Worm (Caenorhabditis elegans) whole organism, L1 larva: ENCODE results near the gene C49G7.7.
A peak's percentile ranks its signal among the peaks of the same experiment; 100 is the strongest.

Source experiments
- C04F5.9 ChIP-seq: sonication (generic microtip); optimal IDR thresholded peaks from 2 replicates; lab custom pipeline; 2016; ENCODE audit warnings: missing genetic modification characterization, missing compliant biosample characterization
- C16A3.4 ChIP-seq: fragments of 150-350 bp; optimal IDR thresholded peaks from 2 replicates; lab custom pipeline; 2014; ENCODE audit warnings: missing biosample characterization, missing genetic modification characterization
- C34B4.2 ChIP-seq: sonication (generic microtip); optimal IDR thresholded peaks from 2 replicates; lab custom pipeline; 2017; ENCODE audit warnings: mild to moderate bottlenecking, missing genetic modification characterization, missing compliant biosample characterization
- aha-1 ChIP-seq: fragments of 150-350 bp; optimal IDR thresholded peaks from 2 replicates; lab custom pipeline; 2014; ENCODE audit warnings: missing biosample characterization, missing genetic modification characterization
- aly-2 ChIP-seq: fragments of 150-350 bp; optimal IDR thresholded peaks from 2 replicates; lab custom pipeline; 2014; ENCODE audit warnings: missing biosample characterization, missing genetic modification characterization
- ama-1 ChIP-seq: fragments of 150-350 bp; optimal IDR thresholded peaks from 2 replicates; lab custom pipeline; 2014
- ceh-63 ChIP-seq: fragments of 200-800 bp; sonication (Bioruptor generic); optimal IDR thresholded peaks from 2 replicates; lab custom pipeline; 2018; ENCODE audit warnings: mild to moderate bottlenecking, missing genetic modification characterization, missing compliant biosample characterization
- ceh-8 ChIP-seq: fragments of 200-800 bp; sonication (Bioruptor generic); optimal IDR thresholded peaks from 2 replicates; lab custom pipeline; 2018; ENCODE audit warnings: mild to moderate bottlenecking, missing genetic modification characterization, moderate library complexity, missing compliant biosample characterization
- ceh-82 ChIP-seq, 3 experiments: fragments of 150-350 bp in 1 of 3; sonication (generic microtip) in 2 of 3; optimal IDR thresholded peaks; 2 replicates each; lab custom pipeline; 2014 to 2017; ENCODE audit warnings: missing biosample characterization in 3 of 3, missing genetic modification characterization in 3 of 3
- dsc-1 ChIP-seq: sonication (generic microtip); optimal IDR thresholded peaks from 2 replicates; lab custom pipeline; 2016; ENCODE audit warnings: mild to moderate bottlenecking, missing genetic modification characterization, missing compliant biosample characterization
- efl-1 ChIP-seq, 4 experiments: fragments of 150-350 bp; optimal IDR thresholded peaks in 3 of 4; peaks in 1 of 4; 1 replicate in 1 of 4; 2 replicates in 3 of 4; lab custom pipeline; 2014; ENCODE audit warnings: missing biosample characterization in 2 of 4, missing genetic modification characterization in 2 of 4, missing genetic modification reagents in 2 of 4
- efl-3 ChIP-seq: fragments of 200-800 bp; sonication (Bioruptor generic); optimal IDR thresholded peaks from 2 replicates; lab custom pipeline; 2018; ENCODE audit warnings: mild to moderate bottlenecking, missing genetic modification characterization, missing compliant biosample characterization
- elt-2 ChIP-seq: sonication (generic microtip); optimal IDR thresholded peaks from 2 replicates; lab custom pipeline; 2016; ENCODE audit warnings: missing genetic modification characterization, mild to moderate bottlenecking, inconsistent platforms, missing compliant biosample characterization, missing genetic modification reagents
- fkh-10 ChIP-seq: sonication (generic microtip); optimal IDR thresholded peaks from 2 replicates; lab custom pipeline; 2017; ENCODE audit warnings: missing biosample characterization, missing genetic modification reagents, missing genetic modification characterization
- fkh-4 ChIP-seq: sonication (generic microtip); optimal IDR thresholded peaks from 2 replicates; lab custom pipeline; 2016; ENCODE audit warnings: missing compliant biosample characterization, missing genetic modification characterization, borderline replicate concordance
- grh-1 ChIP-seq: fragments of 200-800 bp; sonication (Bioruptor generic); IDR thresholded peaks from 2 replicates; pipeline ENCODE4 v1.3.6; 2022; ENCODE audit warnings: missing genetic modification reagents, missing genetic modification characterization, missing compliant biosample characterization
- hpl-2 ChIP-seq: fragments of 150-350 bp; optimal IDR thresholded peaks from 2 replicates; lab custom pipeline; 2014; ENCODE audit warnings: missing biosample characterization, missing genetic modification reagents, missing genetic modification characterization
- irx-1 ChIP-seq: sonication (generic microtip); optimal IDR thresholded peaks from 2 replicates; lab custom pipeline; 2016; ENCODE audit warnings: missing genetic modification characterization, missing compliant biosample characterization
- isw-1 ChIP-seq: fragments of 200-800 bp; sonication (Bioruptor generic); IDR thresholded peaks from 2 replicates; pipeline ENCODE4 v1.3.6; 2022; ENCODE audit warnings: missing genetic modification characterization, missing compliant biosample characterization
- jun-1 ChIP-seq: fragments of 150-350 bp; optimal IDR thresholded peaks from 2 replicates; lab custom pipeline; 2014; ENCODE audit warnings: missing biosample characterization, missing genetic modification reagents, missing genetic modification characterization
- lin-14 ChIP-seq: fragments of 200-800 bp; sonication (Bioruptor generic); optimal IDR thresholded peaks from 2 replicates; lab custom pipeline; 2018; ENCODE audit warnings: mild to moderate bottlenecking, missing genetic modification characterization, moderate library complexity, missing compliant biosample characterization
- lin-15B ChIP-seq: fragments of 150-350 bp; sonication (generic microtip); optimal IDR thresholded peaks from 3 replicates; lab custom pipeline; 2014; ENCODE audit warnings: missing biosample characterization, missing genetic modification characterization
- lsy-2 ChIP-seq, 2 experiments: fragments of 150-350 bp; optimal IDR thresholded peaks; 2 replicates each; lab custom pipeline; 2014; ENCODE audit warnings: missing biosample characterization in 2 of 2, missing genetic modification characterization in 2 of 2
- mab-9 ChIP-seq: fragments of 200-800 bp; sonication (Bioruptor generic); IDR thresholded peaks from 2 replicates; pipeline ENCODE4 v1.3.6; 2022; ENCODE audit warnings: missing genetic modification reagents, missing genetic modification characterization, missing compliant biosample characterization
- mef-2 ChIP-seq: fragments of 150-350 bp; optimal IDR thresholded peaks from 2 replicates; lab custom pipeline; 2014; ENCODE audit warnings: missing biosample characterization, missing genetic modification characterization
- mep-1 ChIP-seq: fragments of 150-350 bp; optimal IDR thresholded peaks from 2 replicates; lab custom pipeline; 2014; ENCODE audit warnings: missing biosample characterization, missing genetic modification characterization
- nhr-11 ChIP-seq: fragments of 150-350 bp; optimal IDR thresholded peaks from 2 replicates; lab custom pipeline; 2014; ENCODE audit warnings: missing biosample characterization, missing genetic modification characterization
- nhr-20 ChIP-seq: sonication (generic microtip); optimal IDR thresholded peaks from 2 replicates; lab custom pipeline; 2016; ENCODE audit warnings: mild to moderate bottlenecking, missing genetic modification characterization, missing compliant biosample characterization
- nhr-237 ChIP-seq: fragments of 150-350 bp; optimal IDR thresholded peaks from 2 replicates; lab custom pipeline; 2014; ENCODE audit warnings: missing biosample characterization, missing genetic modification characterization
- nhr-28 ChIP-seq: fragments of 150-350 bp; optimal IDR thresholded peaks from 2 replicates; lab custom pipeline; 2014; ENCODE audit warnings: missing biosample characterization, missing genetic modification characterization
- nhr-47 ChIP-seq: sonication (generic microtip); optimal IDR thresholded peaks from 2 replicates; lab custom pipeline; 2016; ENCODE audit warnings: mild to moderate bottlenecking, missing genetic modification characterization, moderate library complexity, missing compliant biosample characterization
- nhr-76 ChIP-seq: sonication (generic microtip); optimal IDR thresholded peaks from 2 replicates; lab custom pipeline; 2017; ENCODE audit warnings: missing biosample characterization, missing genetic modification characterization
- nhr-77 ChIP-seq: fragments of 150-350 bp; optimal IDR thresholded peaks from 2 replicates; lab custom pipeline; 2014; ENCODE audit warnings: missing biosample characterization, missing genetic modification characterization
- nhr-84 ChIP-seq: sonication (generic microtip); optimal IDR thresholded peaks from 2 replicates; lab custom pipeline; 2017; ENCODE audit warnings: missing biosample characterization, missing genetic modification characterization
- nhr-85 ChIP-seq: sonication (generic microtip); peaks from one replicate; lab custom pipeline; 2016; ENCODE audit warnings: missing genetic modification characterization, inconsistent platforms, missing compliant biosample characterization
- pax-3 ChIP-seq: fragments of 200-800 bp; sonication (Bioruptor generic); optimal IDR thresholded peaks from 2 replicates; lab custom pipeline; 2018; ENCODE audit warnings: mild to moderate bottlenecking, missing genetic modification characterization, moderate library complexity, missing compliant biosample characterization
- skn-1 ChIP-seq: fragments of 150-350 bp; optimal IDR thresholded peaks from 2 replicates; lab custom pipeline; 2014; ENCODE audit warnings: missing biosample characterization, missing genetic modification characterization
- snpc-4 ChIP-seq: fragments of 150-350 bp; optimal IDR thresholded peaks from 2 replicates; lab custom pipeline; 2014; ENCODE audit warnings: missing biosample characterization, missing genetic modification characterization
- snu-23 ChIP-seq: sonication (generic microtip); optimal IDR thresholded peaks from 2 replicates; lab custom pipeline; 2016; ENCODE audit warnings: missing genetic modification characterization, missing compliant biosample characterization
- sptf-1 ChIP-seq: fragments of 150-350 bp; optimal IDR thresholded peaks from 2 replicates; lab custom pipeline; 2014; ENCODE audit warnings: missing biosample characterization, missing genetic modification characterization
- swsn-7 ChIP-seq: sonication (generic microtip); optimal IDR thresholded peaks from 2 replicates; lab custom pipeline; 2016; ENCODE audit warnings: missing genetic modification characterization, missing compliant biosample characterization
- tbx-2 ChIP-seq: sonication (generic microtip); optimal IDR thresholded peaks from 2 replicates; lab custom pipeline; 2016; ENCODE audit warnings: missing genetic modification characterization, missing compliant biosample characterization
- tlp-1 ChIP-seq: fragments of 150-350 bp; optimal IDR thresholded peaks from 2 replicates; lab custom pipeline; 2014; ENCODE audit warnings: missing biosample characterization, missing genetic modification characterization
- unc-130 ChIP-seq: fragments of 150-350 bp; optimal IDR thresholded peaks from 2 replicates; lab custom pipeline; 2017; ENCODE audit warnings: missing biosample characterization, missing genetic modification characterization, inconsistent platforms
- unc-30 ChIP-seq: sonication (generic microtip); optimal IDR thresholded peaks from 2 replicates; lab custom pipeline; 2017; ENCODE audit warnings: missing biosample characterization, missing genetic modification characterization
- unc-62 ChIP-seq: fragments of 150-350 bp; optimal IDR thresholded peaks from 2 replicates; lab custom pipeline; 2014; ENCODE audit warnings: missing biosample characterization, missing genetic modification reagents, missing genetic modification characterization
- zag-1 ChIP-seq: fragments of 150-350 bp; optimal IDR thresholded peaks from 2 replicates; lab custom pipeline; 2014; ENCODE audit warnings: missing biosample characterization, missing genetic modification characterization
- zip-4 ChIP-seq: fragments of 200-800 bp; sonication (Bioruptor generic); optimal IDR thresholded peaks from 2 replicates; lab custom pipeline; 2018; ENCODE audit warnings: mild to moderate bottlenecking, missing genetic modification characterization, moderate library complexity, missing compliant biosample characterization
- ztf-4 ChIP-seq: fragments of 150-350 bp; optimal IDR thresholded peaks from 2 replicates; lab custom pipeline; 2014; ENCODE audit warnings: missing biosample characterization, missing genetic modification characterization

Gene C49G7.7

ce11 chrV:4041853-4042424, 7.7 kb downstream of the C49G7.7 start, which contains the start of the genes C49G7.10 and irg-2 (continued):
- TF ChIP-seq isw-1 (GFP tag; lab: Robert Waterston, UW) (0 out of 2 replicates have a peak, but pooled peaks have one; percentile 3), dsc-1 (tag; lab: Kevin White, UChicago) (no peak), nhr-76 (tag; lab: Kevin White, UChicago) (no peak), mab-9 (GFP tag; lab: Robert Waterston, UW) (no peak), grh-1 (no peak), fkh-10 (GFP tag; lab: Kevin White, UChicago) (no peak), pax-3 (tag; lab: Kevin White, UChicago) (no peak), skn-1 (peak; percentile 20), nhr-85 (tag; lab: Kevin White, UChicago) (no peak), lsy-2 (tag; optimal IDR thresholded peaks at IDR 0.05; lab: Kevin White, UChicago) (peak in 1 of 2 experiments; percentile 35), tbx-2 (tag; lab: Kevin White, UChicago) (no peak), mef-2 (tag; lab: Kevin White, UChicago) (no peak), ceh-82 (tag; optimal IDR thresholded peaks at IDR 0.05; lab: Kevin White, UChicago) (no peak), zag-1 (tag; lab: Kevin White, UChicago) (peak; percentile 7), ztf-4 (tag; lab: Kevin White, UChicago) (no peak), nhr-237 (tag; lab: Kevin White, UChicago) (peak; percentile 10), unc-62 (GFP tag; lab: Kevin White, UChicago) (no peak), irx-1 (tag; lab: Kevin White, UChicago) (no peak), snpc-4 (tag; lab: Kevin White, UChicago) (no peak), swsn-7 (tag; lab: Kevin White, UChicago) (no peak), ceh-8 (no peak), ama-1 (lab: Kevin White, UChicago) (no peak), nhr-11 (tag; lab: Kevin White, UChicago) (no peak), nhr-47 (tag; lab: Kevin White, UChicago) (peak; percentile 27), ceh-63 (GFP tag; lab: Kevin White, UChicago) (no peak), nhr-20 (tag; lab: Kevin White, UChicago) (no peak), elt-2 (tag; lab: Kevin White, UChicago) (no peak), nhr-28 (no peak), nhr-84 (tag; lab: Kevin White, UChicago) (no peak), jun-1 (tag; lab: Kevin White, UChicago) (no peak), aha-1 (tag; lab: Kevin White, UChicago) (no peak), unc-30 (no peak), mep-1 (tag; lab: Kevin White, UChicago) (no peak), C04F5.9 (tag; lab: Kevin White, UChicago) (no peak), C16A3.4 (tag; lab: Kevin White, UChicago) (no peak), nhr-77 (tag; lab: Kevin White, UChicago) (no peak), efl-1 (optimal IDR thresholded peaks at IDR 0.05; lab: Kevin White, UChicago) (peak in 1 of 2 experiments; percentile 1), efl-1 (GFP tag; optimal IDR thresholded peaks at IDR 0.05 in 1 of 2; lab: Kevin White, UChicago) (peak; percentile 20 to 90), lin-15B (no peak), efl-3 (GFP tag; lab: Kevin White, UChicago) (no peak), aly-2 (tag; lab: Kevin White, UChicago) (no peak)

ce11 chrV:4043632-4044031, 9.4 kb downstream of the C49G7.7 start, which contains the start of gene phat-3:
Gene phat-3, plus strand, starts transcription at chrV:4043932.
- no peak for TF ChIP-seq tlp-1 (tag; lab: Kevin White, UChicago)
- TF ChIP-seq snu-23 (GFP tag; lab: Kevin White, UChicago) = no peak
- TF ChIP-seq nhr-84 (tag; lab: Kevin White, UChicago) = no peak
- TF ChIP-seq sptf-1 = no peak
- no peak for TF ChIP-seq tbx-2 (tag; lab: Kevin White, UChicago)
- TF ChIP-seq C34B4.2 = no peak
- TF ChIP-seq unc-130 (tag; lab: Kevin White, UChicago) = no peak
- TF ChIP-seq nhr-76 (tag; lab: Kevin White, UChicago) = no peak
- no peak for TF ChIP-seq snpc-4 (tag; lab: Kevin White, UChicago)
- no peak for TF ChIP-seq lin-14 (GFP tag; lab: Kevin White, UChicago)
- no peak for TF ChIP-seq ama-1 (lab: Kevin White, UChicago)
- TF ChIP-seq lsy-2 (tag; optimal IDR thresholded peaks at IDR 0.05; lab: Kevin White, UChicago) = no peak
- no peak for TF ChIP-seq fkh-4
- TF ChIP-seq unc-62 (GFP tag; lab: Kevin White, UChicago) = no peak
- no peak for TF ChIP-seq zip-4 (GFP tag; lab: Kevin White, UChicago)
- no peak for TF ChIP-seq pax-3 (tag; lab: Kevin White, UChicago)
- TF ChIP-seq dsc-1 (tag; lab: Kevin White, UChicago) = no peak
- TF ChIP-seq nhr-77 (tag; lab: Kevin White, UChicago) = no peak
- TF ChIP-seq hpl-2 (GFP tag; lab: Kevin White, UChicago) = no peak
